Fruit fly (Drosophila melanogaster): Measurements from ENCODE around the gene CG32022.

Gene CG32022

DNA sequence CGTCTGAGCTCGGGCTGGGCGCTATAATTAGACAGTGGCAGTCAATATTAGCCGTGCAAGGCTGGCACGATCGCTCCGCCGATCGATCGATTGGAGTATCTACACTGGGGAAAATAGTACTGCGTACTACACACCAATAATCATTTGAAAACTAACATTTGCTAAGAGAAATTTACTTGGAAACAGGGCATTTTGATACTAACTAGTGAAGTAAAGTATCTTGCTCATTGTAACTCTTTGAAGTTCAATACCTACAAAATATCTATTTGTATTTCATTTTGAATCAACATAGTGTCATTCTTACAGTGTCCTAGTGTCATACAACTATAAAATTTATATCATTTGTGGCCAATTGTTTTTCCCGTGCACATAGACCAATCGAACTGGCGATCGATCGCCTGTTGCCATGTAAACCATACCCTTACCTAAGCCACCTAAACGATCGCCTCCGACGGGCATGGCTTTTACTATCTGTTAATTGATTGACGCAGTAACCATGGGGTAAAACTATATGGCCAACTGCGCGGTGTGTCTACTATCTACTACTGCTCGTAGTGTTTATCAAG lies 20.3 kb downstream of the CG32022 start (continued):
- no peak for TF ChIP-seq fd102C (GFP tag; optimal IDR thresholded peaks at IDR 0.05)
- peak; percentile 81 for TF ChIP-seq az2 (GFP tag; optimal IDR thresholded peaks at IDR 0.05)
- TF ChIP-seq rib (GFP tag; IDR thresholded peaks at IDR 0.05): no peak
- peak; percentile 79 for TF ChIP-seq CG4820 (GFP tag; optimal IDR thresholded peaks at IDR 0.05)
- peak; percentile 77 for TF ChIP-seq Ada2b (GFP tag; IDR thresholded peaks at IDR 0.05)
- TF ChIP-seq CG12744 (GFP tag; optimal IDR thresholded peaks at IDR 0.05): peak; percentile 80
- peak; percentile 89 for TF ChIP-seq Oli (tag; optimal IDR thresholded peaks at IDR 0.05)
- peak; percentile 59 for TF ChIP-seq CG9876 (GFP tag; optimal IDR thresholded peaks at IDR 0.05)
- TF ChIP-seq pum (GFP tag; optimal IDR thresholded peaks at IDR 0.05): peak; percentile 77
- no peak for TF ChIP-seq Neu2 (GFP tag; optimal IDR thresholded peaks at IDR 0.05; ENCODE audit: borderline replicate concordance)
- TF ChIP-seq Bdp1 (GFP tag; optimal IDR thresholded peaks at IDR 0.05): peak; percentile 65
- TF ChIP-seq Adf1 (GFP tag; IDR thresholded peaks at IDR 0.05): peak; percentile 56; the same call in 1 of the 2 replicates
- TF ChIP-seq her (GFP tag; optimal IDR thresholded peaks at IDR 0.05): peak; percentile 74
- peak; percentile 82 for TF ChIP-seq CG31441 (GFP tag; IDR thresholded peaks at IDR 0.05)
- TF ChIP-seq CG11456 (GFP tag; IDR thresholded peaks at IDR 0.05): peak; percentile 70; the same call in 2 of the 3 replicates
- no peak for TF ChIP-seq pzg (GFP tag; optimal IDR thresholded peaks at IDR 0.05)
- peak; percentile 74 for TF ChIP-seq CG16863 (GFP tag; optimal IDR thresholded peaks at IDR 0.05)
- TF ChIP-seq CG10267 (tag; optimal IDR thresholded peaks at IDR 0.05): peak; percentile 75
- peak; percentile 49 for TF ChIP-seq chn (GFP tag; optimal IDR thresholded peaks at IDR 0.05)
- TF ChIP-seq Lim3 (GFP tag; IDR thresholded peaks at IDR 0.05): no peak; the same call in 1 of the 2 replicates
- TF ChIP-seq seq (GFP tag; IDR thresholded peaks at IDR 0.05): 0 out of 2 replicates have a peak, but pooled peaks have one; percentile 34
- no peak for TF ChIP-seq ato (GFP tag; IDR thresholded peaks at IDR 0.05; ENCODE audit: partially characterized antibody)
- peak; percentile 70 for TF ChIP-seq CG34422 (GFP tag; IDR thresholded peaks at IDR 0.05)
- peak; percentile 53 for TF ChIP-seq CG11398 (GFP tag; optimal IDR thresholded peaks at IDR 0.05)
- TF ChIP-seq CG12659 (GFP tag; optimal IDR thresholded peaks at IDR 0.05): peak; percentile 89
- peak; percentile 59 for TF ChIP-seq CG11723 (GFP tag; optimal IDR thresholded peaks at IDR 0.05)
- TF ChIP-seq Dip3 (GFP tag; optimal IDR thresholded peaks at IDR 0.05): peak; percentile 74
- peak; percentile 65 for TF ChIP-seq stc (GFP tag; IDR thresholded peaks at IDR 0.05)
- TF ChIP-seq CG7987 (GFP tag; optimal IDR thresholded peaks at IDR 0.05): no peak
- peak; percentile 83 for TF ChIP-seq Atf6 (GFP tag; IDR thresholded peaks at IDR 0.05)
- peak; percentile 90 for TF ChIP-seq CoRest (tag; optimal IDR thresholded peaks at IDR 0.05)
- peak; percentile 53; the same call in 2 of the 3 replicates for TF ChIP-seq CG2889 (GFP tag; IDR thresholded peaks at IDR 0.05)
- peak; percentile 47; the same call in 1 of the 2 replicates for TF ChIP-seq CG11085 (GFP tag; IDR thresholded peaks at IDR 0.05)
- no peak for TF ChIP-seq stwl (tag; optimal IDR thresholded peaks at IDR 0.05)
- TF ChIP-seq B-H2 (GFP tag; optimal IDR thresholded peaks at IDR 0.05): no peak
- TF ChIP-seq inv (GFP tag; IDR thresholded peaks at IDR 0.05; ENCODE audit: partially characterized antibody): no peak
- peak; percentile 71 for TF ChIP-seq Antp (GFP tag; optimal IDR thresholded peaks at IDR 0.05)
- no peak for TF ChIP-seq gfzf (GFP tag; optimal IDR thresholded peaks at IDR 0.05)
- TF ChIP-seq CG8924 (tag; optimal IDR thresholded peaks at IDR 0.05): peak; percentile 87
- peak; percentile 73 for TF ChIP-seq Camta (GFP tag; optimal IDR thresholded peaks at IDR 0.05)
- no peak; the same call in 1 of the 2 replicates for TF ChIP-seq CG17612 (GFP tag; IDR thresholded peaks at IDR 0.05)
- no peak for TF ChIP-seq CG7745 (tag; optimal IDR thresholded peaks at IDR 0.05)
- TF ChIP-seq schlank (tag; optimal IDR thresholded peaks at IDR 0.05): peak; percentile 10
- no peak for TF ChIP-seq cg (GFP tag; optimal IDR thresholded peaks at IDR 0.05)
- peak; percentile 52 for TF ChIP-seq CG7372 (GFP tag; IDR thresholded peaks at IDR 0.05)
- no peak for TF ChIP-seq knrl (GFP tag; IDR thresholded peaks at IDR 0.05; ENCODE audit: partially characterized antibody)
- TF ChIP-seq CG15479 (GFP tag; optimal IDR thresholded peaks at IDR 0.05): no peak
- TF ChIP-seq CG13123 (GFP tag; optimal IDR thresholded peaks at IDR 0.05): peak; percentile 27
- TF ChIP-seq Sry-δ (GFP tag; optimal IDR thresholded peaks at IDR 0.05): peak; percentile 46
- TF ChIP-seq danr (GFP tag; IDR thresholded peaks at IDR 0.05): peak; percentile 61
